Worm (Caenorhabditis elegans): ENCODE measurements around the gene lev-1.

The lev-1 gene

ce11 chrIV:13140792-13141191 is 38.4 kb downstream of the lev-1 start (continued):
- TF ChIP-seq lin-1 (GFP tag; IDR thresholded peaks at IDR 0.05) (peak; percentile 56; the same call in 1 of the 2 replicates), ctbp-1 (GFP tag; IDR thresholded peaks at IDR 0.05) (peak; percentile 53; the same call in 1 of the 2 replicates), Y105C5A.15 (GFP tag; IDR thresholded peaks at IDR 0.05) (peak; percentile 71; the same call in 1 of the 2 replicates), ZK337.2 (GFP tag; IDR thresholded peaks at IDR 0.05) (0 out of 2 replicates have a peak, but pooled peaks have one; percentile 12), D1046.2 (GFP tag; IDR thresholded peaks at IDR 0.05) (peak; percentile 44; the same call in 1 of the 2 replicates), php-3 (GFP tag; IDR thresholded peaks at IDR 0.05) (0 out of 2 replicates have a peak, but pooled peaks have one; percentile 9), saeg-2 (GFP tag; IDR thresholded peaks at IDR 0.05) (0 out of 2 replicates have a peak, but pooled peaks have one; percentile 41), F44E2.7 (GFP tag; IDR thresholded peaks at IDR 0.05) (peak; percentile 81; the same call in 1 of the 2 replicates), vab-7 (GFP tag; IDR thresholded peaks at IDR 0.05) (peak; percentile 85), Y75B8A.6 (GFP tag; IDR thresholded peaks at IDR 0.05) (0 out of 2 replicates have a peak, but pooled peaks have one; percentile 68), T26A8.4 (GFP tag; IDR thresholded peaks at IDR 0.05) (peak; percentile 59)

ce11 chrIV:13127720-13128119 is 51.5 kb downstream of the lev-1 start:
- TF ChIP-seq ztf-11 (tag; optimal IDR thresholded peaks at IDR 0.05) (no peak), nhr-102 (tag; optimal IDR thresholded peaks at IDR 0.05) (no peak), daf-8 (GFP tag; IDR thresholded peaks at IDR 0.05) (no peak), hmg-1.1 (GFP tag; IDR thresholded peaks at IDR 0.05) (no peak), tra-1 (GFP tag; IDR thresholded peaks at IDR 0.05) (no peak), F26F4.8 (GFP tag; conservative IDR thresholded peaks at IDR 0.05) (no peak), egl-43 (GFP tag; IDR thresholded peaks at IDR 0.05) (0 out of 2 replicates have a peak, but pooled peaks have one; percentile 33), nhr-48 (tag; optimal IDR thresholded peaks at IDR 0.05) (no peak), egl-27 (tag; optimal IDR thresholded peaks at IDR 0.05) (no peak), nhr-237 (tag; optimal IDR thresholded peaks at IDR 0.05) (no peak), snpc-4 (tag; optimal IDR thresholded peaks at IDR 0.05) (no peak), nhr-28 (tag; optimal IDR thresholded peaks at IDR 0.05) (no peak), rbr-2 (tag; optimal IDR thresholded peaks at IDR 0.05) (no peak), pha-4 (GFP tag; IDR thresholded peaks at IDR 0.05) (0 out of 2 replicates have a peak, but pooled peaks have one; percentile 21), pha-4 (tag; optimal IDR thresholded peaks at IDR 0.05) (no peak)

ce11 chrIV:13125999-13126398 is 53.2 kb downstream of the lev-1 start:
- TF ChIP-seq daf-16 (GFP tag; optimal IDR thresholded peaks at IDR 0.05) = no peak
- no peak for TF ChIP-seq daf-16 (tag; optimal IDR thresholded peaks at IDR 0.05)
- TF ChIP-seq ztf-11 (tag; optimal IDR thresholded peaks at IDR 0.05) = no peak
- TF ChIP-seq zip-2 (tag; optimal IDR thresholded peaks at IDR 0.05) = no peak
- TF ChIP-seq lir-3 (tag; optimal IDR thresholded peaks at IDR 0.05) = no peak
- TF ChIP-seq snpc-4 (tag; optimal IDR thresholded peaks at IDR 0.05) = no peak
- TF ChIP-seq nhr-11 (tag; optimal IDR thresholded peaks at IDR 0.05) = peak; percentile 10
- TF ChIP-seq hlh-11 (tag; optimal IDR thresholded peaks at IDR 0.05) = peak; percentile 2
